Fruit fly (Drosophila melanogaster): Measurements from ENCODE around the gene CG31036.
A peak's percentile ranks its signal among the peaks of the same experiment; 100 is the strongest.

CG31036 gene

DNA sequence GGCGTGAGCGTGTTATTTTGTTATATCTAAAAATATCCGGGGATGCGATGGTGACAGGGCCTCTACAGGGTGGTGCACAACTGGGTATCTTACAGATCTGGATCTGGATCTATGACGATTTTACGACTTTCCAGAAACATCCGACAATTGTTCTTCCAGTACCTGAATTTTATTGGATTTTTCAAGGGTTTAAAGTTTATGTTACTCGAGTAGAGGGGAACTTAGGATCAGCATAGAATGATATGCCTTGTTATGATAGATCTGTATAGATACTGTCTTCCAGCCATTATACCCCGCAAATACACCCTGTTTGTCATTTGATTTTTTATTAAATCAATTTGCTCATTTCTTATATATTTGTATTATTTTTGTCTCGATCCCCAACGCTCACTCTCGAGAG, 13.5 kb upstream of the CG31036 start (continued):
- TF ChIP-seq CG18599 (GFP tag; optimal IDR thresholded peaks at IDR 0.05), result peak; percentile 62
- TF ChIP-seq Chrac-16 (GFP tag; optimal IDR thresholded peaks at IDR 0.05), result peak; percentile 7
- TF ChIP-seq dmrt99B (tag; optimal IDR thresholded peaks at IDR 0.05), result peak; percentile 75
- TF ChIP-seq Hr39 (optimal IDR thresholded peaks at IDR 0.05), result no peak
- TF ChIP-seq CG33557 (GFP tag; optimal IDR thresholded peaks at IDR 0.05), result no peak
- TF ChIP-seq ab (GFP tag; optimal IDR thresholded peaks at IDR 0.05), result no peak
- TF ChIP-seq NfI (GFP tag; optimal IDR thresholded peaks at IDR 0.05), result peak; percentile 55
- peak; percentile 10 for TF ChIP-seq CG13775 (GFP tag; optimal IDR thresholded peaks at IDR 0.05)
- TF ChIP-seq chn (GFP tag; optimal IDR thresholded peaks at IDR 0.05), result no peak
- TF ChIP-seq da (GFP tag; optimal IDR thresholded peaks at IDR 0.05), result no peak
- TF ChIP-seq fd3F (GFP tag; optimal IDR thresholded peaks at IDR 0.05), result peak; percentile 63
- TF ChIP-seq CG2199 (GFP tag; IDR thresholded peaks at IDR 0.05), result no peak; the same call in 2 of the 3 replicates
- peak; percentile 72 for TF ChIP-seq Sox102F (GFP tag; optimal IDR thresholded peaks at IDR 0.05)
- peak; percentile 55 for TF ChIP-seq CG18619 (GFP tag; optimal IDR thresholded peaks at IDR 0.05)
- TF ChIP-seq dati (GFP tag; IDR thresholded peaks at IDR 0.05), result no peak
- TF ChIP-seq CG13287 (GFP tag; IDR thresholded peaks at IDR 0.05; ENCODE audit: partially characterized antibody), result no peak
- peak; percentile 36 for TF ChIP-seq Blimp-1 (GFP tag; optimal IDR thresholded peaks at IDR 0.05)
- TF ChIP-seq pum (GFP tag; optimal IDR thresholded peaks at IDR 0.05), result peak; percentile 34
- TF ChIP-seq CG10565 (GFP tag; optimal IDR thresholded peaks at IDR 0.05), result no peak
- peak; percentile 47 for TF ChIP-seq gsb (GFP tag; IDR thresholded peaks at IDR 0.05)
- TF ChIP-seq CG15073 (GFP tag; optimal IDR thresholded peaks at IDR 0.05), result no peak
- TF ChIP-seq CG7556 (GFP tag; optimal IDR thresholded peaks at IDR 0.05), result peak; percentile 50
- peak; percentile 65 for TF ChIP-seq Ada2b (GFP tag; IDR thresholded peaks at IDR 0.05)
- TF ChIP-seq rib (GFP tag; IDR thresholded peaks at IDR 0.05), result no peak
- 0 out of 2 replicates have a peak, but pooled peaks have one; percentile 32 for TF ChIP-seq ham (GFP tag; IDR thresholded peaks at IDR 0.05)
- peak; percentile 35 for TF ChIP-seq org-1 (GFP tag; optimal IDR thresholded peaks at IDR 0.05)
- peak; percentile 27 for TF ChIP-seq Camta (GFP tag; optimal IDR thresholded peaks at IDR 0.05)
- TF ChIP-seq NFAT (GFP tag; IDR thresholded peaks at IDR 0.05), result peak; percentile 32; the same call in 1 of the 2 replicates
- no peak for TF ChIP-seq br (optimal IDR thresholded peaks at IDR 0.05)
- TF ChIP-seq CG31441 (GFP tag; IDR thresholded peaks at IDR 0.05), result peak; percentile 76
- TF ChIP-seq CG6765 (GFP tag; optimal IDR thresholded peaks at IDR 0.05), result peak; percentile 54
- peak; percentile 45 for TF ChIP-seq her (GFP tag; optimal IDR thresholded peaks at IDR 0.05)
- peak; percentile 34 for TF ChIP-seq CG9727 (GFP tag; optimal IDR thresholded peaks at IDR 0.05)
- peak; percentile 43; the same call in 1 of the 2 replicates for TF ChIP-seq CG14667 (GFP tag; IDR thresholded peaks at IDR 0.05)
- TF ChIP-seq CG9215 (GFP tag; IDR thresholded peaks at IDR 0.05), result peak; percentile 70
- no peak for TF ChIP-seq GATAe (GFP tag; conservative IDR thresholded peaks at IDR 0.05)
- no peak for TF ChIP-seq CHES-1-like (GFP tag; optimal IDR thresholded peaks at IDR 0.05)
- TF ChIP-seq twi (tag; optimal IDR thresholded peaks at IDR 0.05), result peak; percentile 20
- peak; percentile 23 for TF ChIP-seq CG1529 (GFP tag; optimal IDR thresholded peaks at IDR 0.05)
- peak; percentile 80 for TF ChIP-seq Ets65A (GFP tag)
- TF ChIP-seq CoRest (tag; optimal IDR thresholded peaks at IDR 0.05), result peak; percentile 76
- TF ChIP-seq Oaz (GFP tag; IDR thresholded peaks at IDR 0.05), result 0 out of 2 replicates have a peak, but pooled peaks have one; percentile 22
- TF ChIP-seq Dbx (GFP tag; IDR thresholded peaks at IDR 0.05), result peak; percentile 71
- TF ChIP-seq zf30C (GFP tag; optimal IDR thresholded peaks at IDR 0.05), result no peak
- TF ChIP-seq CG10147 (GFP tag; optimal IDR thresholded peaks at IDR 0.05), result peak; percentile 59
- no peak for TF ChIP-seq CG12942 (GFP tag; optimal IDR thresholded peaks at IDR 0.05)
- TF ChIP-seq hkb (optimal IDR thresholded peaks at IDR 0.05), result no peak
- peak; percentile 52 for TF ChIP-seq hkb (GFP tag; IDR thresholded peaks at IDR 0.05)
- TF ChIP-seq CG1603 (tag; optimal IDR thresholded peaks at IDR 0.05), result peak; percentile 52
- no peak for TF ChIP-seq NC2α (GFP tag; optimal IDR thresholded peaks at IDR 0.05)
- TF ChIP-seq bigmax (GFP tag; optimal IDR thresholded peaks at IDR 0.05), result no peak
- TF ChIP-seq ttk (GFP tag; IDR thresholded peaks at IDR 0.05), result peak; percentile 29; the same call in 1 of the 2 replicates
